Worm (Caenorhabditis elegans) whole organism, L4 larva: ENCODE results near the gene acdh-12.

Source experiments
- F10B5.3 ChIP-seq: sonication (generic microtip); optimal IDR thresholded peaks from 2 replicates; lab custom pipeline; 2016; ENCODE audit warnings: mild to moderate bottlenecking, missing genetic modification characterization, missing compliant biosample characterization
- F37D6.2 ChIP-seq: sonication (generic microtip); optimal IDR thresholded peaks from 2 replicates; lab custom pipeline; 2016; ENCODE audit warnings: mild to moderate bottlenecking, missing genetic modification characterization, missing compliant biosample characterization
- F44E2.7 ChIP-seq: fragments of 200-800 bp; sonication (Bioruptor generic); IDR thresholded peaks from 2 replicates; pipeline ENCODE4 v2.1.2; 2022; ENCODE audit warnings: missing genetic modification characterization, missing compliant biosample characterization
- R02D3.7 ChIP-seq: fragments of 150-350 bp; sonication (generic microtip); optimal IDR thresholded peaks from 3 replicates; lab custom pipeline; 2014; ENCODE audit warnings: missing biosample characterization, missing genetic modification characterization
- Y48G9A.11 ChIP-seq: fragments of 200-800 bp; sonication (Bioruptor generic); IDR thresholded peaks from 2 replicates; pipeline ENCODE4 v1.3.6; 2022; ENCODE audit warnings: missing genetic modification reagents, missing genetic modification characterization, missing compliant biosample characterization
- Y5F2A.4 ChIP-seq: fragments of 200-800 bp; sonication (Bioruptor generic); optimal IDR thresholded peaks from 2 replicates; lab custom pipeline; 2018; ENCODE audit warnings: mild to moderate bottlenecking, missing genetic modification characterization, missing compliant biosample characterization
- ZK337.2 ChIP-seq: fragments of 200-800 bp; sonication (Bioruptor generic); IDR thresholded peaks from 2 replicates; pipeline ENCODE4 v1.3.6; 2022; ENCODE audit warnings: missing genetic modification reagents, missing genetic modification characterization, missing compliant biosample characterization
- ZK546.5 ChIP-seq, 2 experiments: sonication (generic microtip); optimal IDR thresholded peaks; 2 replicates each; lab custom pipeline; 2017; ENCODE audit warnings: missing biosample characterization in 2 of 2, missing genetic modification characterization in 2 of 2
- aha-1 ChIP-seq: fragments of 150-350 bp; peaks from one replicate; lab custom pipeline; 2014; ENCODE audit warnings: missing biosample characterization, missing genetic modification characterization
- ama-1 ChIP-seq: fragments of 150-350 bp; optimal IDR thresholded peaks from 2 replicates; lab custom pipeline; 2014; ENCODE audit warnings: inconsistent platforms, mixed read lengths
- arid-1 ChIP-seq: fragments of 200-800 bp; sonication (Bioruptor generic); conservative IDR thresholded peaks from 2 replicates; pipeline ENCODE4 v1.3.6; 2022; ENCODE audit warnings: missing genetic modification reagents, missing genetic modification characterization, missing compliant biosample characterization
- attf-4 ChIP-seq: sonication (generic microtip); optimal IDR thresholded peaks from 3 replicates; lab custom pipeline; 2017; ENCODE audit warnings: missing biosample characterization, missing genetic modification characterization
- ceh-62 ChIP-seq: sonication (generic microtip); optimal IDR thresholded peaks from 2 replicates; lab custom pipeline; 2017; ENCODE audit warnings: missing biosample characterization, missing genetic modification characterization
- ces-1 ChIP-seq: fragments of 150-350 bp; sonication (generic microtip); optimal IDR thresholded peaks from 4 replicates; lab custom pipeline; 2014; ENCODE audit warnings: missing biosample characterization, missing genetic modification reagents, missing genetic modification characterization
- cey-2 ChIP-seq: sonication (generic microtip); optimal IDR thresholded peaks from 3 replicates; lab custom pipeline; 2017; ENCODE audit warnings: missing genetic modification characterization, mild to moderate bottlenecking, missing compliant biosample characterization, antibody characterized with exemption, borderline replicate concordance; ENCODE audit not compliant: insufficient read depth
- daf-12 ChIP-seq: fragments of 150-350 bp; optimal IDR thresholded peaks from 2 replicates; lab custom pipeline; 2014; ENCODE audit warnings: missing biosample characterization, missing genetic modification reagents, missing genetic modification characterization
- daf-19 ChIP-seq: fragments of 200-800 bp; sonication (Bioruptor generic); conservative IDR thresholded peaks from 2 replicates; pipeline ENCODE4 v1.3.6; 2022; ENCODE audit warnings: missing genetic modification characterization, missing compliant biosample characterization
- dmd-6 ChIP-seq: fragments of 200-800 bp; sonication (Bioruptor generic); IDR thresholded peaks from 2 replicates; pipeline ENCODE4 v1.3.6; 2022; ENCODE audit warnings: missing genetic modification reagents, missing genetic modification characterization, missing compliant biosample characterization
- dmd-9 ChIP-seq: fragments of 200-800 bp; sonication (Bioruptor generic); IDR thresholded peaks from 2 replicates; pipeline ENCODE4 v1.3.6; 2022; ENCODE audit warnings: missing genetic modification reagents, missing genetic modification characterization, missing compliant biosample characterization
- dpl-1 ChIP-seq: fragments of 150-350 bp; optimal IDR thresholded peaks from 2 replicates; lab custom pipeline; 2014; ENCODE audit warnings: missing biosample characterization, missing genetic modification reagents, missing genetic modification characterization
- dve-1 ChIP-seq: sonication (generic microtip); optimal IDR thresholded peaks from 2 replicates; lab custom pipeline; 2017; ENCODE audit warnings: antibody characterized with exemption, mild to moderate bottlenecking, missing genetic modification characterization, missing compliant biosample characterization; ENCODE audit not compliant: insufficient read depth
- fkh-10 ChIP-seq: fragments of 150-350 bp; optimal IDR thresholded peaks from 2 replicates; lab custom pipeline; 2014; ENCODE audit warnings: missing biosample characterization, missing genetic modification reagents, missing genetic modification characterization
- fos-1 ChIP-seq: fragments of 150-350 bp; optimal IDR thresholded peaks from 2 replicates; lab custom pipeline; 2014; ENCODE audit warnings: missing biosample characterization, missing genetic modification characterization
- hif-1 ChIP-seq, 2 experiments: sonication (generic microtip); optimal IDR thresholded peaks; 2 replicates each; lab custom pipeline; 2016 to 2017; ENCODE audit warnings: missing compliant biosample characterization in 2 of 2, missing genetic modification characterization in 2 of 2, missing genetic modification reagents in 2 of 2, missing genotype in 2 of 2, mild to moderate bottlenecking in 1 of 2
- hlh-11 ChIP-seq: fragments of 200-800 bp; sonication (Bioruptor generic); optimal IDR thresholded peaks from 2 replicates; lab custom pipeline; 2018; ENCODE audit warnings: mild to moderate bottlenecking, missing genetic modification characterization, missing compliant biosample characterization
- lin-13 ChIP-seq: fragments of 150-350 bp; optimal IDR thresholded peaks from 2 replicates; lab custom pipeline; 2014; ENCODE audit warnings: missing biosample characterization, missing genetic modification reagents, missing genetic modification characterization
- madf-5 ChIP-seq, 2 experiments: fragments of 200-800 bp; sonication (Bioruptor generic); IDR thresholded peaks; 2 replicates each; pipeline ENCODE4 v1.3.6; 2022; ENCODE audit warnings: missing compliant biosample characterization in 2 of 2, missing genetic modification characterization in 2 of 2
- madf-9 ChIP-seq: fragments of 200-800 bp; sonication (Bioruptor generic); conservative IDR thresholded peaks from 2 replicates; pipeline ENCODE4 v1.3.6; 2022; ENCODE audit warnings: missing genetic modification reagents, missing genetic modification characterization, missing compliant biosample characterization
- mdl-1 ChIP-seq, 2 experiments: fragments of 150-350 bp in 1 of 2; sonication (generic microtip) in 1 of 2; optimal IDR thresholded peaks; 2 replicates each; lab custom pipeline; 2014 to 2017; ENCODE audit warnings: missing biosample characterization in 2 of 2, missing genetic modification characterization in 2 of 2
- mep-1 ChIP-seq: fragments of 150-350 bp; sonication (generic microtip); optimal IDR thresholded peaks from 3 replicates; lab custom pipeline; 2014; ENCODE audit warnings: missing biosample characterization, missing genetic modification characterization
- mxl-3 ChIP-seq: fragments of 200-800 bp; sonication (Bioruptor generic); optimal IDR thresholded peaks from 2 replicates; lab custom pipeline; 2018; ENCODE audit warnings: mild to moderate bottlenecking, missing genetic modification characterization, missing compliant biosample characterization
- nhr-102 ChIP-seq: sonication (generic microtip); optimal IDR thresholded peaks from 2 replicates; lab custom pipeline; 2016; ENCODE audit warnings: mild to moderate bottlenecking, missing genetic modification characterization, moderate library complexity, missing compliant biosample characterization
- nhr-11 ChIP-seq: fragments of 150-350 bp; optimal IDR thresholded peaks from 2 replicates; lab custom pipeline; 2014; ENCODE audit warnings: missing biosample characterization, missing genetic modification characterization
- nhr-111 ChIP-seq: fragments of 200-800 bp; sonication (Bioruptor generic); optimal IDR thresholded peaks from 2 replicates; lab custom pipeline; 2018; ENCODE audit warnings: mild to moderate bottlenecking, missing genetic modification characterization, missing compliant biosample characterization
- nhr-28 ChIP-seq: fragments of 150-350 bp; optimal IDR thresholded peaks from 2 replicates; lab custom pipeline; 2014; ENCODE audit warnings: missing biosample characterization, missing genetic modification characterization
- nhr-6 ChIP-seq: fragments of 150-350 bp; optimal IDR thresholded peaks from 2 replicates; lab custom pipeline; 2014; ENCODE audit warnings: missing biosample characterization, missing genetic modification characterization
- php-3 ChIP-seq: fragments of 200-800 bp; sonication (Bioruptor generic); IDR thresholded peaks from 2 replicates; pipeline ENCODE4 v1.3.6; 2022; ENCODE audit warnings: missing genetic modification reagents, missing genetic modification characterization, missing compliant biosample characterization
- pqm-1 ChIP-seq: sonication (generic microtip); optimal IDR thresholded peaks from 2 replicates; lab custom pipeline; 2017; ENCODE audit warnings: missing biosample characterization, missing genetic modification characterization
- saeg-2 ChIP-seq: fragments of 200-800 bp; sonication (Bioruptor generic); IDR thresholded peaks from 2 replicates; pipeline ENCODE4 v1.3.6; 2022; ENCODE audit warnings: missing genetic modification reagents, missing genetic modification characterization, missing compliant biosample characterization
- sdz-12 ChIP-seq: fragments of 200-800 bp; sonication (Bioruptor generic); optimal IDR thresholded peaks from 2 replicates; lab custom pipeline; 2018; ENCODE audit warnings: mild to moderate bottlenecking, missing genetic modification characterization, missing compliant biosample characterization
- skn-1 ChIP-seq: fragments of 150-350 bp; optimal IDR thresholded peaks from 2 replicates; lab custom pipeline; 2014; ENCODE audit warnings: missing biosample characterization, missing genetic modification characterization
- snpc-4 ChIP-seq: fragments of 150-350 bp; optimal IDR thresholded peaks from 2 replicates; lab custom pipeline; 2014; ENCODE audit warnings: missing biosample characterization, missing genetic modification characterization
- spr-3 ChIP-seq: fragments of 200-800 bp; sonication (Bioruptor generic); optimal IDR thresholded peaks from 2 replicates; lab custom pipeline; 2018; ENCODE audit warnings: mild to moderate bottlenecking, missing genetic modification characterization, missing compliant biosample characterization
- unc-130 ChIP-seq: sonication (generic microtip); optimal IDR thresholded peaks from 2 replicates; lab custom pipeline; 2016; ENCODE audit warnings: missing genetic modification reagents, missing genetic modification characterization, missing compliant biosample characterization
- unc-39 ChIP-seq: sonication (generic microtip); optimal IDR thresholded peaks from 2 replicates; lab custom pipeline; 2017; ENCODE audit warnings: missing biosample characterization, missing genetic modification characterization
- unc-62 ChIP-seq, 3 experiments: fragments of 150-350 bp in 1 of 3; sonication (generic microtip); optimal IDR thresholded peaks in 2 of 3; peaks in 1 of 3; 1 replicate in 1 of 3; 2 replicates in 2 of 3; lab custom pipeline; 2014 to 2017; ENCODE audit warnings: missing biosample characterization in 3 of 3, missing genetic modification characterization in 3 of 3, missing genetic modification reagents in 3 of 3, missing genotype in 1 of 3
- vab-7 ChIP-seq: fragments of 200-800 bp; sonication (Bioruptor generic); IDR thresholded peaks from 2 replicates; pipeline ENCODE4 v1.3.6; 2022; ENCODE audit warnings: missing genetic modification reagents, missing genetic modification characterization, missing compliant biosample characterization
- zfp-3 ChIP-seq: fragments of 200-800 bp; sonication (Bioruptor generic); conservative IDR thresholded peaks from 2 replicates; pipeline ENCODE4 v1.3.6; 2022; ENCODE audit warnings: missing genetic modification reagents, missing genetic modification characterization, missing compliant biosample characterization
- zip-2 ChIP-seq: fragments of 150-350 bp; optimal IDR thresholded peaks from 2 replicates; lab custom pipeline; 2014; ENCODE audit warnings: missing biosample characterization, missing genetic modification characterization

acdh-12 gene

ce11 chrII:7183493-7184272 is 11.8 kb downstream of the acdh-12 start, which contains the start of gene pdl-1 (continued):
- TF ChIP-seq hif-1 (tag; optimal IDR thresholded peaks at IDR 0.05; lab: Kevin White, UChicago) (peak in 1 of 2 experiments; percentile 69), arid-1 (peak; percentile 94), cey-2 (tag; lab: Kevin White, UChicago) (no peak), daf-19 (peak; percentile 96), daf-12 (tag; lab: Kevin White, UChicago) (no peak), spr-3 (GFP tag; lab: Kevin White, UChicago) (peak; percentile 77), dmd-6 (GFP tag; lab: Robert Waterston, UW) (peak; percentile 73), nhr-11 (peak; percentile 57), nhr-6 (tag; lab: Kevin White, UChicago) (peak; percentile 46), mdl-1 (tag; optimal IDR thresholded peaks at IDR 0.05; lab: Kevin White, UChicago) (peak in 1 of 2 experiments; percentile 7), fos-1 (tag; lab: Kevin White, UChicago) (no peak), mep-1 (peak; percentile 80), ceh-62 (tag; lab: Kevin White, UChicago) (no peak), skn-1 (no peak), nhr-28 (tag; lab: Kevin White, UChicago) (peak; percentile 18), zfp-3 (GFP tag; lab: Robert Waterston, UW) (peak; percentile 63; the same call in 1 of the 2 replicates), unc-130 (peak; percentile 57), F37D6.2 (tag; lab: Kevin White, UChicago) (peak; percentile 68), dpl-1 (GFP tag; lab: Kevin White, UChicago) (peak; percentile 40), madf-5 (GFP tag; IDR thresholded peaks at IDR 0.05; lab: Robert Waterston, UW) (peak; percentile 74 to 96; a peak in 3 of 4 replicates), F10B5.3 (tag; lab: Kevin White, UChicago) (peak; percentile 69), vab-7 (GFP tag; lab: Robert Waterston, UW) (peak; percentile 96), F44E2.7 (GFP tag; lab: Robert Waterston, UW) (peak; percentile 94), nhr-102 (tag; lab: Kevin White, UChicago) (peak; percentile 76), aha-1 (tag; lab: Kevin White, UChicago) (peak; percentile 67), attf-4 (peak; percentile 28), R02D3.7 (tag; lab: Kevin White, UChicago) (no peak), mxl-3 (GFP tag; lab: Kevin White, UChicago) (peak; percentile 53), pqm-1 (tag; lab: Kevin White, UChicago) (no peak), madf-9 (GFP tag; lab: Robert Waterston, UW) (peak; percentile 76), Y5F2A.4 (GFP tag; lab: Kevin White, UChicago) (peak; percentile 94), dmd-9 (GFP tag; lab: Robert Waterston, UW) (peak; percentile 81), snpc-4 (tag; lab: Kevin White, UChicago) (no peak), ZK337.2 (peak; percentile 81), ces-1 (GFP tag; lab: Kevin White, UChicago) (no peak), lin-13 (peak; percentile 62), sdz-12 (GFP tag; lab: Kevin White, UChicago) (peak; percentile 88), nhr-111 (GFP tag; lab: Kevin White, UChicago) (peak; percentile 91), dve-1 (tag; lab: Kevin White, UChicago) (peak; percentile 61), zip-2 (peak; percentile 73)
- TF ChIP-seq, all 104 proteins: peak for 77

- TF ChIP-seq php-3 (no peak), hlh-11 (tag; lab: Kevin White, UChicago) (no peak), F37D6.2 (tag; lab: Kevin White, UChicago) (no peak), nhr-11 (peak; percentile 32), Y48G9A.11 (GFP tag; lab: Robert Waterston, UW) (no peak), ZK546.5 (tag; optimal IDR thresholded peaks at IDR 0.05; lab: Kevin White, UChicago) (no peak), lin-13 (no peak), saeg-2 (GFP tag; lab: Robert Waterston, UW) (no peak), fos-1 (tag; lab: Kevin White, UChicago) (no peak), ces-1 (GFP tag; lab: Kevin White, UChicago) (no peak), nhr-6 (tag; lab: Kevin White, UChicago) (no peak), nhr-111 (GFP tag; lab: Kevin White, UChicago) (no peak), fkh-10 (GFP tag; lab: Kevin White, UChicago) (peak; percentile 78), ama-1 (lab: Kevin White, UChicago) (no peak), unc-39 (tag; lab: Kevin White, UChicago) (no peak), unc-62 (GFP tag; optimal IDR thresholded peaks at IDR 0.05 in 1 of 2; lab: Kevin White, UChicago) (no peak), unc-62 (tag; optimal IDR thresholded peaks at IDR 0.05; lab: Kevin White, UChicago) (no peak), aha-1 (tag; lab: Kevin White, UChicago) (peak; percentile 90)
These were observed 12.8 kb downstream of the acdh-12 start for ce11 chrII:7182630-7183029.
